Worm (Caenorhabditis elegans): ENCODE measurements around the gene lin-38.

DNA sequence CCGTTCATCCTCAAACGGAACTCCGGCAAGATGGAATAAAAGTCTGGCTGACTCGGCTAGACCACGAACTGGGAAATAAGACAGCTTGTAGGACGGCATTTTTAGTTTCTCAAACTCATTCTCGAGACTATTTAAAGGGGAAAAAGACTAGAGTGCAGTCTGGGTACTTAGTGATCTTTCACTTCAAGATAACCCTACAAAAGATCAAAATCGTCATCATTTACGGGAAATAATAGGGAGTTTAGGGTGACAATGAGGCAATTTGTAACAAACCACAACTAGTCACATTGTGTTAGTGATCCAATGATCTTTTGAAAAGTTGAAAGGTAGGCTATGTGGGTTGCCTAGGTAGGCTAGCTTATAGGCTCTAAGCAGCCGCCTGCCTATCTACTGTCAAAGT, 40.3 kb downstream of the lin-38 start, which contains the start of gene gst-14:
- TF ChIP-seq alr-1 (tag; optimal IDR thresholded peaks at IDR 0.05; ENCODE audit: borderline replicate concordance) (no peak), unc-30 (tag; optimal IDR thresholded peaks at IDR 0.05) (no peak), jun-1 (tag; optimal IDR thresholded peaks at IDR 0.05) (no peak), nhr-76 (tag; optimal IDR thresholded peaks at IDR 0.05) (no peak), nhr-11 (tag; optimal IDR thresholded peaks at IDR 0.05) (no peak), fos-1 (tag; optimal IDR thresholded peaks at IDR 0.05) (no peak)
